Fruit fly (Drosophila melanogaster): ENCODE measurements around the gene CG34404.

DNA sequence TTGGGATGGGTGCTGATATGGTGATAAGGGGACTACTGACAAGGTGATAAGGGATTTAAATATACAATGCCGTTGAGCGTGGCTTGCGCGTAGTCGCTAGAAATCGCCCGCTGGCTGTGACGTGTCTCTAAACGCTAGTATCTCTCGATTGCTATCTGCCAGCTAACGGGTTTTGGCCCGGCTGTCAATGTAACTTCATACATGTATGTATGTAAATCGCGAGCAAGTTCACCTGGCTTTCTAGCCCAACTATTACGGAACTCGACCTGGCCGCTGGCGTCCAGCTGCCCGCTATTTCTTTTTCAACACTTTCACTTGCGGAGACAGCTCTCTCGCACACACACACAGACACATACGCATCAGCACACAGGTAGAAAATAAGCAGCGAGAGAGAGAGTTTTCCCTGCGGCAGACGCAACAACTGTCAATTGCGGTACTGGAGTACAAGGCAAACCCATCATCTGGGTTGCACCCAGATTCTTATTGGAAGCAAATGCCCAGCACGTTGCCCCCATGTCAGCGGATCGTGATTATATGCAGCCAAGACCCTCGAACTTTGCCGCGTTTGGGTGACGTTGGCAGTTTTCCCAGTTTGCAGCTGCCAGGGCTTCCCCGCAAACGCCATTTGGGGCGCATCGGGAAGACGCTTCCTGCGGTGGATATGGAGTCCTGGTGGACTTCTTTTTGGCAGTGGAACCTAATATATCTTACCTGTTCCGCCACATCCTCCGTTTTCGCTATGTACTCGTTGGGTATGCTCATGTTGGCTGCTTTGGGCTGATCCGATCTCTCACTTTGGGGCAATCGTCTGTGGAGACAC, 22.1 kb downstream of the CG34404 start:
- TF ChIP-seq Crg-1 (GFP tag; optimal IDR thresholded peaks at IDR 0.05): no peak
- TF ChIP-seq toe (GFP tag; optimal IDR thresholded peaks at IDR 0.05): no peak
- TF ChIP-seq CG1620 (GFP tag; optimal IDR thresholded peaks at IDR 0.05): no peak
- TF ChIP-seq ovo (GFP tag; optimal IDR thresholded peaks at IDR 0.05): peak; percentile 10
- TF ChIP-seq CG12768 (GFP tag; optimal IDR thresholded peaks at IDR 0.05): no peak
- no peak for TF ChIP-seq CG33017 (tag; optimal IDR thresholded peaks at IDR 0.05)
- no peak for TF ChIP-seq CG7101 (tag; optimal IDR thresholded peaks at IDR 0.05)
- TF ChIP-seq kay (GFP tag; ENCODE audit: borderline replicate concordance): no peak
